Fruit fly (Drosophila melanogaster) whole organism, embryonic: ENCODE data around the gene Ufd1.

Experiments used
- ATbp ChIP-seq: fragments of 200-800 bp; sonication (Bioruptor generic); optimal IDR thresholded peaks from 2 replicates; lab custom pipeline; 2017; ENCODE audit warnings: missing biosample characterization, mild to moderate bottlenecking, missing genetic modification characterization, missing genetic modification reagents
- B-H2 ChIP-seq: fragments of 200-800 bp; sonication (Bioruptor generic); optimal IDR thresholded peaks from 2 replicates; lab custom pipeline; 2018; ENCODE audit warnings: missing biosample characterization, mild to moderate bottlenecking, missing genetic modification characterization
- CG11085 ChIP-seq: fragments of 200-800 bp; sonication (Bioruptor generic); IDR thresholded peaks from 2 replicates; pipeline ENCODE4 v1.3.6; 2022; ENCODE audit warnings: missing biosample characterization, missing genetic modification characterization
- CG11696 ChIP-seq: fragments of 200-800 bp; sonication (Bioruptor generic); IDR thresholded peaks from 2 replicates; pipeline ENCODE4 v1.3.6; 2022; ENCODE audit warnings: missing biosample characterization, missing genetic modification characterization
- CG13296 ChIP-seq: fragments of 200-800 bp; sonication (Bioruptor generic); optimal IDR thresholded peaks from 3 replicates; lab custom pipeline; 2018; ENCODE audit warnings: missing biosample characterization, mild to moderate bottlenecking, missing genetic modification characterization
- CG14965 ChIP-seq: fragments of 200-800 bp; sonication (Bioruptor generic); optimal IDR thresholded peaks from 2 replicates; lab custom pipeline; 2016; ENCODE audit warnings: missing biosample characterization, missing genetic modification characterization, borderline replicate concordance
- CG15479 ChIP-seq: fragments of 200-800 bp; sonication (Bioruptor generic); optimal IDR thresholded peaks from 3 replicates; lab custom pipeline; 2019; ENCODE audit warnings: missing biosample characterization, mild to moderate bottlenecking, missing genetic modification characterization, moderate library complexity
- CG1603 ChIP-seq: fragments of 200-800 bp; sonication (Bioruptor generic); optimal IDR thresholded peaks from 2 replicates; lab custom pipeline; 2019; ENCODE audit warnings: missing biosample characterization, mild to moderate bottlenecking, missing genetic modification characterization, moderate library complexity
- CG17328 ChIP-seq: fragments of 200-800 bp; sonication (Bioruptor generic); IDR thresholded peaks from 2 replicates; pipeline ENCODE4 v1.3.6; 2022; ENCODE audit warnings: missing biosample characterization, missing genetic modification characterization
- CG17361 ChIP-seq: fragments of 200-800 bp; sonication (Bioruptor generic); IDR thresholded peaks from 3 replicates; pipeline ENCODE4 v1.3.6; 2022; ENCODE audit warnings: missing biosample characterization, missing genetic modification characterization
- CG2678 ChIP-seq: fragments of 200-800 bp; sonication (Bioruptor generic); optimal IDR thresholded peaks from 3 replicates; lab custom pipeline; 2019; ENCODE audit warnings: missing biosample characterization, mild to moderate bottlenecking, missing genetic modification characterization, moderate library complexity
- CG2875 ChIP-seq: fragments of 200-800 bp; sonication (Bioruptor generic); optimal IDR thresholded peaks from 2 replicates; lab custom pipeline; 2017; ENCODE audit warnings: missing biosample characterization, mild to moderate bottlenecking, missing genetic modification characterization, missing genetic modification reagents
- CG34376 ChIP-seq: fragments of 200-800 bp; sonication (Bioruptor generic); optimal IDR thresholded peaks from 2 replicates; lab custom pipeline; 2018; ENCODE audit warnings: missing biosample characterization, mild to moderate bottlenecking, missing genetic modification characterization
- CG34422 ChIP-seq: fragments of 200-800 bp; sonication (Bioruptor generic); IDR thresholded peaks from 3 replicates; pipeline ENCODE4 v1.3.6; 2022; ENCODE audit warnings: missing biosample characterization, missing genetic modification characterization
- CG6654 ChIP-seq: fragments of 200-800 bp; sonication (Bioruptor generic); optimal IDR thresholded peaks from 2 replicates; lab custom pipeline; 2017; ENCODE audit warnings: missing biosample characterization, mild to moderate bottlenecking, missing genetic modification characterization
- CG6813 ChIP-seq: fragments of 200-800 bp; sonication (Bioruptor generic); optimal IDR thresholded peaks from 2 replicates; lab custom pipeline; 2017; ENCODE audit warnings: missing biosample characterization, missing genetic modification characterization, mild to moderate bottlenecking, moderate library complexity, missing genetic modification reagents
- CG7745 ChIP-seq: fragments of 200-800 bp; sonication (Bioruptor generic); optimal IDR thresholded peaks from 2 replicates; lab custom pipeline; 2018; ENCODE audit warnings: missing biosample characterization, mild to moderate bottlenecking, missing genetic modification characterization, moderate library complexity
- CG7987 ChIP-seq: fragments of 200-800 bp; sonication (Bioruptor generic); optimal IDR thresholded peaks from 2 replicates; lab custom pipeline; 2018; ENCODE audit warnings: missing biosample characterization, mild to moderate bottlenecking, missing genetic modification characterization, moderate library complexity
- CG8290 ChIP-seq, 3 experiments: fragments of 200-800 bp; sonication (Bioruptor generic); optimal IDR thresholded peaks; 2 replicates each; lab custom pipeline; 2016 to 2019; ENCODE audit warnings: missing biosample characterization in 3 of 3, missing genetic modification characterization in 3 of 3, mild to moderate bottlenecking in 2 of 3, moderate library complexity in 1 of 3
- CHES-1-like ChIP-seq: fragments of 200-800 bp; sonication (Bioruptor generic); optimal IDR thresholded peaks from 2 replicates; lab custom pipeline; 2016; ENCODE audit warnings: missing biosample characterization, missing genetic modification characterization
- CkIIα-i1 ChIP-seq: fragments of 200-800 bp; sonication (Bioruptor generic); IDR thresholded peaks from 2 replicates; pipeline ENCODE4 v1.3.6; 2022; ENCODE audit warnings: missing biosample characterization, missing genetic modification characterization
- CrebB ChIP-seq: fragments of 200-800 bp; sonication (Bioruptor generic); optimal IDR thresholded peaks from 3 replicates; lab custom pipeline; 2018; ENCODE audit warnings: missing biosample characterization, mild to moderate bottlenecking, missing genetic modification characterization
- D19B ChIP-seq: fragments of 200-800 bp; sonication (Bioruptor generic); optimal IDR thresholded peaks from 2 replicates; lab custom pipeline; 2017; ENCODE audit warnings: missing biosample characterization, mild to moderate bottlenecking, missing genetic modification characterization
- HLHmδ ChIP-seq: fragments of 200-800 bp; sonication (Bioruptor generic); optimal IDR thresholded peaks from 2 replicates; lab custom pipeline; 2018; ENCODE audit warnings: missing biosample characterization, mild to moderate bottlenecking, missing genetic modification characterization, moderate library complexity
- HmgD ChIP-seq: fragments of 200-800 bp; sonication (Bioruptor generic); optimal IDR thresholded peaks from 3 replicates; lab custom pipeline; 2016; ENCODE audit warnings: missing biosample characterization, missing genetic modification characterization
- Hr39 ChIP-seq: fragments of >200 bp; optimal IDR thresholded peaks from 2 replicates; lab custom pipeline; 2017
- MESR4 ChIP-seq: fragments of 200-800 bp; sonication (Bioruptor generic); optimal IDR thresholded peaks from 2 replicates; lab custom pipeline; 2018; ENCODE audit warnings: missing biosample characterization, mild to moderate bottlenecking, missing genetic modification characterization, moderate library complexity
- NC2β ChIP-seq: fragments of 200-800 bp; sonication (Bioruptor generic); optimal IDR thresholded peaks from 2 replicates; lab custom pipeline; 2016; ENCODE audit warnings: missing biosample characterization, missing genetic modification characterization
- PHDP ChIP-seq: fragments of 200-800 bp; sonication (Bioruptor generic); optimal IDR thresholded peaks from 3 replicates; lab custom pipeline; 2018; ENCODE audit warnings: missing biosample characterization, mild to moderate bottlenecking, missing genetic modification characterization, moderate library complexity
- Pdp1 ChIP-seq, 2 experiments: fragments of 200-800 bp; sonication (Bioruptor generic); optimal IDR thresholded peaks; 3 replicates each; lab custom pipeline; 2016; ENCODE audit warnings: missing biosample characterization in 2 of 2, missing genetic modification characterization in 2 of 2, mild to moderate bottlenecking in 1 of 2, moderate library complexity in 1 of 2
- Ravus ChIP-seq: fragments of 200-800 bp; sonication (Bioruptor generic); IDR thresholded peaks from 2 replicates; pipeline ENCODE4 v1.3.6; 2022; ENCODE audit warnings: missing biosample characterization, missing genetic modification characterization
- abd-A ChIP-seq: fragments of 200-800 bp; sonication (Bioruptor generic); optimal IDR thresholded peaks from 3 replicates; lab custom pipeline; 2019; ENCODE audit warnings: missing biosample characterization, mild to moderate bottlenecking, missing genetic modification characterization, moderate library complexity
- bab2 ChIP-seq: fragments of 200-800 bp; sonication (Bioruptor generic); optimal IDR thresholded peaks from 2 replicates; lab custom pipeline; 2016; ENCODE audit warnings: missing biosample characterization, missing genetic modification characterization
- bigmax ChIP-seq: fragments of 200-800 bp; sonication (Bioruptor generic); optimal IDR thresholded peaks from 2 replicates; lab custom pipeline; 2018; ENCODE audit warnings: missing biosample characterization, mild to moderate bottlenecking, missing genetic modification characterization
- cg ChIP-seq: fragments of 200-800 bp; sonication (Bioruptor generic); optimal IDR thresholded peaks from 3 replicates; lab custom pipeline; 2019; ENCODE audit warnings: missing biosample characterization, mild to moderate bottlenecking, missing genetic modification characterization, moderate library complexity
- croc ChIP-seq: fragments of 200-800 bp; sonication (Bioruptor generic); conservative IDR thresholded peaks from 3 replicates; pipeline ENCODE4 v1.3.6; 2022; ENCODE audit warnings: missing biosample characterization, missing genetic modification characterization
- dpn ChIP-seq, 2 experiments: fragments of 200-800 bp; sonication (Bioruptor generic); optimal IDR thresholded peaks; 3 replicates each; lab custom pipeline; 2016; ENCODE audit warnings: missing biosample characterization in 2 of 2, missing genetic modification characterization in 2 of 2
- esg ChIP-seq: fragments of 200-800 bp; sonication (Bioruptor generic); conservative IDR thresholded peaks from 2 replicates; pipeline ENCODE4 v1.3.6; 2022; ENCODE audit warnings: missing biosample characterization, missing genetic modification characterization
- eve ChIP-seq, 2 experiments: fragments of >200 bp; optimal IDR thresholded peaks; 2 replicates each; lab custom pipeline; 2017; ENCODE audit warnings: missing biosample characterization in 2 of 2, missing genetic modification characterization in 2 of 2
- grau ChIP-seq: fragments of 200-800 bp; optimal IDR thresholded peaks from 3 replicates; lab custom pipeline; 2019; ENCODE audit warnings: missing biosample characterization, mild to moderate bottlenecking, missing genetic modification characterization, moderate library complexity
- kah ChIP-seq: fragments of 200-800 bp; sonication (Bioruptor generic); optimal IDR thresholded peaks from 2 replicates; lab custom pipeline; 2018; ENCODE audit warnings: missing biosample characterization, mild to moderate bottlenecking, missing genetic modification characterization
- lab ChIP-seq: fragments of 200-800 bp; sonication (Bioruptor generic); optimal IDR thresholded peaks from 3 replicates; lab custom pipeline; 2017; ENCODE audit warnings: missing biosample characterization, missing genetic modification characterization, mild to moderate bottlenecking, moderate library complexity, missing genetic modification reagents
- lov ChIP-seq, 2 experiments: fragments of 200-800 bp in 1 of 2; fragments of >200 bp in 1 of 2; sonication (Bioruptor generic) in 1 of 2; IDR thresholded peaks in 1 of 2; optimal IDR thresholded peaks in 1 of 2; 2 replicates in 1 of 2; 3 replicates in 1 of 2; pipeline versions ENCODE4 v1.3.6 to Lab custom; 2017 to 2022; ENCODE audit warnings: missing biosample characterization in 1 of 2, missing genetic modification characterization in 1 of 2
- mirr ChIP-seq: fragments of 200-800 bp; sonication (Bioruptor generic); optimal IDR thresholded peaks from 3 replicates; lab custom pipeline; 2018; ENCODE audit warnings: missing biosample characterization, mild to moderate bottlenecking, missing genetic modification characterization
- otp ChIP-seq: fragments of 200-800 bp; sonication (Bioruptor generic); IDR thresholded peaks from 3 replicates; pipeline ENCODE4, ENCODE4 v1.3.6; 2022; ENCODE audit warnings: missing biosample characterization, missing genetic modification characterization
- pros ChIP-seq: fragments of 200-800 bp; sonication (Bioruptor generic); optimal IDR thresholded peaks from 3 replicates; lab custom pipeline; 2019; ENCODE audit warnings: missing biosample characterization, mild to moderate bottlenecking, missing genetic modification characterization, moderate library complexity
- sens ChIP-seq: fragments of 200-800 bp; sonication (Bioruptor generic); peaks from one replicate; lab custom pipeline; 2016; ENCODE audit warnings: missing biosample characterization, missing genetic modification characterization
- sug ChIP-seq: fragments of 200-800 bp; optimal IDR thresholded peaks from 2 replicates; lab custom pipeline; 2019; ENCODE audit warnings: missing biosample characterization, mild to moderate bottlenecking, missing genetic modification characterization, moderate library complexity
- wek ChIP-seq: fragments of 200-800 bp; sonication (Bioruptor generic); optimal IDR thresholded peaks from 3 replicates; lab custom pipeline; 2018; ENCODE audit warnings: missing biosample characterization, mild to moderate bottlenecking, missing genetic modification characterization, moderate library complexity

The Ufd1 gene

dm6 chr3L:11085810-11086209 lies 37.2 kb downstream of the Ufd1 start (continued):
- TF ChIP-seq CG2678 (tag; lab: Kevin White, UChicago) (peak; percentile 4), cg (GFP tag; lab: Kevin White, UChicago) (peak; percentile 46), eve (GFP tag; optimal IDR thresholded peaks at IDR 0.05; lab: Kevin White, UChicago) (peak in 1 of 2 experiments; percentile 26), esg (GFP tag; lab: Robert Waterston, UW) (no peak), CG1603 (tag; lab: Kevin White, UChicago) (peak; percentile 10), CG11696 (GFP tag; lab: Robert Waterston, UW) (no peak), bab2 (GFP tag; lab: Kevin White, UChicago) (no peak), CG17328 (0 out of 2 replicates have a peak, but pooled peaks have one; percentile 11), CG13296 (GFP tag; lab: Kevin White, UChicago) (peak; percentile 9), CG6654 (GFP tag; lab: Kevin White, UChicago) (no peak), D19B (GFP tag; lab: Kevin White, UChicago) (peak; percentile 74), sens (GFP tag; lab: Kevin White, UChicago) (peak; percentile 59), Pdp1 (GFP tag; optimal IDR thresholded peaks at IDR 0.05; lab: Kevin White, UChicago) (peak in 1 of 2 experiments; percentile 38), CG15479 (GFP tag; lab: Kevin White, UChicago) (peak; percentile 48), pros (GFP tag; lab: Kevin White, UChicago) (peak; percentile 7), kah (GFP tag; lab: Kevin White, UChicago) (peak; percentile 84), CG14965 (GFP tag; lab: Kevin White, UChicago) (no peak), wek (GFP tag; lab: Kevin White, UChicago) (peak; percentile 28), ATbp (peak; percentile 12), Ravus (GFP tag; lab: Robert Waterston, UW) (no peak), CG17361 (GFP tag; lab: Robert Waterston, UW) (no peak), NC2β (GFP tag; lab: Kevin White, UChicago) (no peak), mirr (GFP tag; lab: Kevin White, UChicago) (peak; percentile 80), B-H2 (GFP tag; lab: Kevin White, UChicago) (no peak), CG8290 (GFP tag; optimal IDR thresholded peaks at IDR 0.05; lab: Kevin White, UChicago) (no peak), CG8290 (tag; optimal IDR thresholded peaks at IDR 0.05; lab: Kevin White, UChicago) (peak in 1 of 2 experiments; percentile 53), CG7987 (peak; percentile 35), CG7745 (tag; lab: Kevin White, UChicago) (peak; percentile 37), CG34422 (0 out of 3 replicates have a peak, but pooled peaks have one; percentile 30), CG34376 (peak; percentile 42), HLHmδ (GFP tag; lab: Kevin White, UChicago) (peak; percentile 28), sug (tag; lab: Kevin White, UChicago) (peak; percentile 92), bigmax (peak; percentile 63), CG6813 (GFP tag; lab: Kevin White, UChicago) (peak; percentile 41), lab (GFP tag; lab: Kevin White, UChicago) (peak; percentile 28), CkIIα-i1 (GFP tag; lab: Robert Waterston, UW) (no peak)
- TF ChIP-seq, all 482 proteins: peak for 44

dm6 chr3L:11084557-11085231 lies 38.3 kb downstream of the Ufd1 start:
- TF ChIP-seq lov (optimal IDR thresholded peaks at IDR 0.05; lab: Kevin White, UChicago) (no peak), lov (GFP tag; IDR thresholded peaks at IDR 0.05; lab: Robert Waterston, UW) (peak; percentile 97), MESR4 (peak; percentile 56), PHDP (tag; lab: Kevin White, UChicago) (peak; percentile 97), croc (peak; percentile 94), HmgD (GFP tag; lab: Kevin White, UChicago) (peak; percentile 82), CG11085 (peak; percentile 82), Hr39 (no peak), CHES-1-like (GFP tag; lab: Kevin White, UChicago) (peak; percentile 97), abd-A (tag; lab: Kevin White, UChicago) (no peak), dpn (GFP tag; optimal IDR thresholded peaks at IDR 0.05; lab: Kevin White, UChicago) (peak; percentile 97), CG2875 (GFP tag; lab: Kevin White, UChicago) (peak; percentile 96), otp (peak; percentile 97), grau (peak; percentile 93), CrebB (tag; lab: Kevin White, UChicago) (peak; percentile 95)
